Fruit fly (Drosophila melanogaster) whole organism, prepupa: Measurements from ENCODE around the gene CG32354.

Experiments
- Blimp-1 ChIP-seq: fragments of 200-800 bp; sonication (Bioruptor generic); optimal IDR thresholded peaks from 3 replicates; lab custom pipeline; 2017; ENCODE audit warnings: missing biosample characterization, missing genetic modification characterization, mild to moderate bottlenecking, moderate library complexity, missing genetic modification reagents
- CG10631 ChIP-seq: fragments of 200-800 bp; sonication (Bioruptor generic); optimal IDR thresholded peaks from 2 replicates; lab custom pipeline; 2016; ENCODE audit warnings: missing biosample characterization, missing genetic modification characterization
- CG10669 ChIP-seq: fragments of 200-800 bp; sonication (Bioruptor generic); optimal IDR thresholded peaks from 3 replicates; lab custom pipeline; 2018; ENCODE audit warnings: missing biosample characterization, mild to moderate bottlenecking, missing genetic modification characterization, moderate library complexity
- CG11294 ChIP-seq: fragments of 200-800 bp; sonication (Bioruptor generic); IDR thresholded peaks from 2 replicates; pipeline ENCODE4 v1.3.6; 2022; ENCODE audit warnings: missing biosample characterization, missing genetic modification characterization
- CG11762 ChIP-seq: fragments of 200-800 bp; sonication (Bioruptor generic); optimal IDR thresholded peaks from 3 replicates; lab custom pipeline; 2016; ENCODE audit warnings: missing biosample characterization, missing genetic modification characterization; ENCODE audit not compliant: insufficient read depth
- CG11902 ChIP-seq: fragments of 200-800 bp; sonication (Bioruptor generic); optimal IDR thresholded peaks from 3 replicates; lab custom pipeline; 2016; ENCODE audit warnings: missing biosample characterization, missing genetic modification characterization
- CG15336 ChIP-seq: fragments of 200-800 bp; sonication (Bioruptor generic); IDR thresholded peaks from 2 replicates; pipeline ENCODE4 v1.3.6; 2022; ENCODE audit warnings: missing biosample characterization, missing genetic modification characterization
- CG16779 ChIP-seq: fragments of 200-800 bp; sonication (Bioruptor generic); optimal IDR thresholded peaks from 3 replicates; lab custom pipeline; 2017; ENCODE audit warnings: missing biosample characterization, mild to moderate bottlenecking, missing genetic modification characterization
- CG3032 ChIP-seq: fragments of 200-800 bp; optimal IDR thresholded peaks from 2 replicates; lab custom pipeline; 2019; ENCODE audit warnings: missing biosample characterization, mild to moderate bottlenecking, missing genetic modification characterization, moderate library complexity
- CG31627 ChIP-seq: fragments of 200-800 bp; sonication (Bioruptor generic); optimal IDR thresholded peaks from 3 replicates; lab custom pipeline; 2016; ENCODE audit warnings: missing biosample characterization, missing genetic modification characterization
- CG32006 ChIP-seq: fragments of 200-800 bp; sonication (Bioruptor generic); optimal IDR thresholded peaks from 3 replicates; lab custom pipeline; 2017; ENCODE audit warnings: missing biosample characterization, mild to moderate bottlenecking, missing genetic modification characterization
- CG4318 ChIP-seq: fragments of 200-800 bp; sonication (Bioruptor generic); optimal IDR thresholded peaks from 3 replicates; lab custom pipeline; 2017; ENCODE audit warnings: missing biosample characterization, mild to moderate bottlenecking, missing genetic modification characterization
- CG6276 ChIP-seq: fragments of 200-800 bp; sonication (Bioruptor generic); optimal IDR thresholded peaks from 2 replicates; lab custom pipeline; 2017; ENCODE audit warnings: missing biosample characterization, mild to moderate bottlenecking, missing genetic modification characterization
- CG6792 ChIP-seq: fragments of 200-800 bp; sonication (Bioruptor generic); optimal IDR thresholded peaks from 3 replicates; lab custom pipeline; 2016; ENCODE audit warnings: missing biosample characterization, missing genetic modification characterization
- CG6808 ChIP-seq: fragments of 200-800 bp; sonication (Bioruptor generic); optimal IDR thresholded peaks from 3 replicates; lab custom pipeline; 2017; ENCODE audit warnings: missing biosample characterization, missing genetic modification characterization, mild to moderate bottlenecking, moderate library complexity, missing genetic modification reagents
- CG6854 ChIP-seq: fragments of 200-800 bp; sonication (Bioruptor generic); optimal IDR thresholded peaks from 2 replicates; lab custom pipeline; 2017; ENCODE audit warnings: missing biosample characterization, mild to moderate bottlenecking, missing genetic modification characterization
- CG8319 ChIP-seq: fragments of 200-800 bp; sonication (Bioruptor generic); optimal IDR thresholded peaks from 3 replicates; lab custom pipeline; 2016; ENCODE audit warnings: missing biosample characterization, missing genetic modification characterization
- CG9139 ChIP-seq: fragments of 200-800 bp; sonication (Bioruptor generic); optimal IDR thresholded peaks from 3 replicates; lab custom pipeline; 2017; ENCODE audit warnings: missing biosample characterization, mild to moderate bottlenecking, missing genetic modification characterization
- Eip75B ChIP-seq: fragments of 200-800 bp; sonication (Bioruptor generic); optimal IDR thresholded peaks from 3 replicates; lab custom pipeline; 2016; ENCODE audit warnings: missing biosample characterization, missing genetic modification characterization
- Eip78C ChIP-seq: fragments of 200-800 bp; sonication (Bioruptor generic); peaks from one replicate; lab custom pipeline; 2016; ENCODE audit warnings: missing biosample characterization, missing genetic modification characterization
- Eip93F ChIP-seq: fragments of 200-800 bp; sonication (Bioruptor generic); optimal IDR thresholded peaks from 2 replicates; lab custom pipeline; 2016; ENCODE audit warnings: missing biosample characterization, mild to moderate bottlenecking, missing genetic modification characterization
- Ets21C ChIP-seq: fragments of 200-800 bp; sonication (Bioruptor generic); optimal IDR thresholded peaks from 3 replicates; lab custom pipeline; 2016; ENCODE audit warnings: missing biosample characterization, missing genetic modification characterization
- Ets96B ChIP-seq: fragments of 200-800 bp; optimal IDR thresholded peaks from 2 replicates; lab custom pipeline; 2019; ENCODE audit warnings: missing biosample characterization, mild to moderate bottlenecking, missing genetic modification characterization, moderate library complexity
- Gug ChIP-seq: fragments of 200-800 bp; sonication (Bioruptor generic); IDR thresholded peaks from 2 replicates; pipeline ENCODE4 v1.3.6; 2022; ENCODE audit warnings: missing biosample characterization, missing genetic modification characterization
- Hr38 ChIP-seq: sonication (Bioruptor generic); optimal IDR thresholded peaks from 2 replicates; lab custom pipeline; 2016; ENCODE audit warnings: missing biosample characterization, missing genetic modification characterization
- Hr39 ChIP-seq: fragments of 200-800 bp; sonication (Bioruptor generic); optimal IDR thresholded peaks from 2 replicates; lab custom pipeline; 2016; ENCODE audit warnings: missing biosample characterization, missing genetic modification characterization
- Hr4 ChIP-seq: fragments of 200-800 bp; sonication (Bioruptor generic); optimal IDR thresholded peaks from 3 replicates; lab custom pipeline; 2016; ENCODE audit warnings: missing biosample characterization, missing genetic modification characterization
- Lpt ChIP-seq: fragments of 200-800 bp; sonication (Bioruptor generic); optimal IDR thresholded peaks from 3 replicates; lab custom pipeline; 2016; ENCODE audit warnings: missing biosample characterization, missing genetic modification characterization
- Met ChIP-seq: fragments of 200-800 bp; sonication (Bioruptor generic); optimal IDR thresholded peaks from 3 replicates; lab custom pipeline; 2016; ENCODE audit warnings: missing biosample characterization, missing genetic modification characterization
- OdsH ChIP-seq: fragments of 200-800 bp; sonication (Bioruptor generic); optimal IDR thresholded peaks from 3 replicates; lab custom pipeline; 2016; ENCODE audit warnings: missing biosample characterization, missing genetic modification characterization
- Smox ChIP-seq: fragments of 200-800 bp; sonication (Bioruptor generic); optimal IDR thresholded peaks from 3 replicates; lab custom pipeline; 2016; ENCODE audit warnings: missing biosample characterization, missing genetic modification characterization
- Sox102F ChIP-seq: fragments of 200-800 bp; sonication (Bioruptor generic); optimal IDR thresholded peaks from 2 replicates; lab custom pipeline; 2016; ENCODE audit warnings: missing biosample characterization, mild to moderate bottlenecking, missing genetic modification characterization
- Sox14 ChIP-seq: fragments of 200-800 bp; sonication (Bioruptor generic); optimal IDR thresholded peaks from 3 replicates; lab custom pipeline; 2016; ENCODE audit warnings: missing biosample characterization, missing genetic modification characterization
- Sox15 ChIP-seq: fragments of 200-800 bp; sonication (Bioruptor generic); optimal IDR thresholded peaks from 3 replicates; lab custom pipeline; 2016; ENCODE audit warnings: missing biosample characterization, missing genetic modification characterization
- achi ChIP-seq: fragments of 200-800 bp; sonication (Bioruptor generic); optimal IDR thresholded peaks from 3 replicates; lab custom pipeline; 2016; ENCODE audit warnings: missing biosample characterization, missing genetic modification characterization
- cyc ChIP-seq: fragments of 200-800 bp; sonication (Bioruptor generic); optimal IDR thresholded peaks from 3 replicates; lab custom pipeline; 2016; ENCODE audit warnings: missing biosample characterization, missing genetic modification characterization
- eg ChIP-seq: fragments of 200-800 bp; sonication (Bioruptor generic); IDR thresholded peaks from 3 replicates; pipeline ENCODE4 v1.3.6; 2022; ENCODE audit warnings: missing biosample characterization, missing genetic modification characterization
- esn ChIP-seq: fragments of 200-800 bp; sonication (Bioruptor generic); optimal IDR thresholded peaks from 2 replicates; lab custom pipeline; 2016; ENCODE audit warnings: missing biosample characterization, mild to moderate bottlenecking, missing genetic modification characterization, moderate library complexity
- fd59A ChIP-seq: fragments of 200-800 bp; sonication (Bioruptor generic); optimal IDR thresholded peaks from 2 replicates; lab custom pipeline; 2017; ENCODE audit warnings: missing biosample characterization, mild to moderate bottlenecking, missing genetic modification characterization, missing genetic modification reagents
- fd85E ChIP-seq: fragments of 200-800 bp; sonication (Bioruptor generic); optimal IDR thresholded peaks from 3 replicates; lab custom pipeline; 2016; ENCODE audit warnings: missing biosample characterization, missing genetic modification characterization
- pdm3 ChIP-seq: fragments of 200-800 bp; sonication (Bioruptor generic); optimal IDR thresholded peaks from 3 replicates; lab custom pipeline; 2016; ENCODE audit warnings: missing biosample characterization, missing genetic modification characterization
- salr ChIP-seq, 2 experiments: fragments of 200-800 bp; sonication (Bioruptor generic); optimal IDR thresholded peaks; 3 replicates each; lab custom pipeline; 2016 to 2018; ENCODE audit warnings: missing biosample characterization in 2 of 2, missing genetic modification characterization in 2 of 2, mild to moderate bottlenecking in 1 of 2
- spab ChIP-seq: fragments of 200-800 bp; sonication (Bioruptor generic); optimal IDR thresholded peaks from 2 replicates; lab custom pipeline; 2017; ENCODE audit warnings: missing biosample characterization, mild to moderate bottlenecking, missing genetic modification characterization, missing genetic modification reagents
- svp ChIP-seq: fragments of 200-800 bp; sonication (Bioruptor generic); peaks from one replicate; lab custom pipeline; 2016; ENCODE audit warnings: missing biosample characterization, missing genetic modification characterization
- topi ChIP-seq: fragments of 200-800 bp; sonication (Bioruptor generic); optimal IDR thresholded peaks from 3 replicates; lab custom pipeline; 2016; ENCODE audit warnings: missing biosample characterization, missing genetic modification characterization

CG32354 gene

DNA sequence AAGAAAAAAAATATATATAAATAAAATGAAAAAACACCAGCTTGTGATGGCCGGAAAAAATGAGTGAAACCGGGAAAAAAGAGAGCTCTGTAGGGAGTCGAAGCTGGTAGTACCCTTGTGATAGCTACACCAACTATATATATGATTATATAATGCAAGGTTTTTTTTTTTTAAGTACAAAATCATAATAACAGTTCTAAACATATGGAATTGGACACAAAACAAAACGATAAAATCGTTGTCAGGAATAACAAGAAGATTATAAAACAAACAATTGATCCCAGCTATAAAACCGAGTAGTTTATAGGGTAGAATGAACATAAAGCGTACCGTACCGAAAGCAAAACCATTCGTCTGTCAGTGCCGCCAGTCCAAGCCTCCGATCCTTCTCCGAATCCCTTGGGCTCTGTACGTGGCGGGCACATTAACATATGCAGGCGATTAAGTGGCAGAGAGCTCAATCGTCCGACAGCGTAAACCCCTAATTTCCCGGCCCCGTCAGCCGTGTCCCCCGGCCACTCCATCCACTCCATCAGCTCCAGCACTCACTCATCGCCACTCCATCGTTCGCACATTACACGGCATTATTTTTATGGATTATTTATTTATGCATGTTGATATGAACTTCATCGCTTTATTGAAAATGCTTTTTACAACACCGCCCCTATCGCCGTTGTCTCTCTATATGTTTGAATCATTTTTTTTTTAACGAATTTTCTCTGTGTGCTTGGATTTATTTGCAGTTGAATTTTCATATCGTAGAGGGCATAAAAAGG lies 39.4 kb upstream of the CG32354 start (continued):
- TF ChIP-seq Sox15 (GFP tag; lab: Kevin White, UChicago): no peak
- peak; percentile 15 for TF ChIP-seq CG3032 (tag; lab: Kevin White, UChicago)
- no peak for TF ChIP-seq CG6276 (GFP tag; lab: Kevin White, UChicago)
- TF ChIP-seq Eip78C (GFP tag; lab: Kevin White, UChicago): peak; percentile 93
- no peak for TF ChIP-seq Blimp-1 (GFP tag; lab: Kevin White, UChicago)
- no peak for TF ChIP-seq svp
- TF ChIP-seq Lpt (GFP tag; lab: Kevin White, UChicago): no peak
- no peak for TF ChIP-seq Hr38
- no peak for TF ChIP-seq Ets21C (GFP tag; lab: Kevin White, UChicago)
- TF ChIP-seq achi: no peak
- no peak for TF ChIP-seq CG9139 (GFP tag; lab: Kevin White, UChicago)
- no peak for TF ChIP-seq salr (GFP tag; optimal IDR thresholded peaks at IDR 0.05; lab: Kevin White, UChicago)
- TF ChIP-seq Smox (GFP tag; lab: Kevin White, UChicago): no peak
- TF ChIP-seq Eip93F (GFP tag; lab: Kevin White, UChicago): no peak
- TF ChIP-seq cyc (GFP tag; lab: Kevin White, UChicago): peak; percentile 19
- no peak for TF ChIP-seq eg

dm6 chr3L:8460050-8460878 lies 38.3 kb upstream of the CG32354 start:
- TF ChIP-seq esn (GFP tag; lab: Kevin White, UChicago): peak; percentile 57
- TF ChIP-seq Gug (GFP tag; lab: Robert Waterston, UW): peak; percentile 17; the same call in 1 of the 2 replicates
- TF ChIP-seq CG6792 (GFP tag; lab: Kevin White, UChicago): no peak
- TF ChIP-seq Sox14 (GFP tag; lab: Kevin White, UChicago): peak; percentile 41
- TF ChIP-seq cyc (GFP tag; lab: Kevin White, UChicago): peak; percentile 30
- no peak for TF ChIP-seq Blimp-1 (GFP tag; lab: Kevin White, UChicago)
- peak; percentile 47 for TF ChIP-seq CG31627 (GFP tag; lab: Kevin White, UChicago)
- TF ChIP-seq Lpt (GFP tag; lab: Kevin White, UChicago): peak; percentile 43
- TF ChIP-seq CG6276 (GFP tag; lab: Kevin White, UChicago): peak; percentile 17
- peak; percentile 11 for TF ChIP-seq CG11902
- TF ChIP-seq Eip93F (GFP tag; lab: Kevin White, UChicago): no peak
- TF ChIP-seq Eip78C (GFP tag; lab: Kevin White, UChicago): peak; percentile 88
- peak; percentile 61 for TF ChIP-seq CG10631 (GFP tag; lab: Kevin White, UChicago)
- TF ChIP-seq topi (GFP tag; lab: Kevin White, UChicago): peak; percentile 8
- TF ChIP-seq achi: peak; percentile 31
- TF ChIP-seq CG6808: peak; percentile 21
- peak; percentile 56 for TF ChIP-seq pdm3 (GFP tag; lab: Kevin White, UChicago)
- peak; percentile 36 for TF ChIP-seq CG4318 (GFP tag; lab: Kevin White, UChicago)
- TF ChIP-seq CG6854 (GFP tag; lab: Kevin White, UChicago): no peak
- TF ChIP-seq Hr39 (GFP tag; lab: Kevin White, UChicago): peak; percentile 44
- peak; percentile 31 for TF ChIP-seq fd59A (GFP tag; lab: Kevin White, UChicago)
- peak; percentile 36 for TF ChIP-seq Ets21C (GFP tag; lab: Kevin White, UChicago)
- TF ChIP-seq CG3032 (tag; lab: Kevin White, UChicago): peak; percentile 24
- no peak for TF ChIP-seq Sox102F
- peak; percentile 16 for TF ChIP-seq CG8319 (GFP tag; lab: Kevin White, UChicago)
- TF ChIP-seq Eip75B (GFP tag; lab: Kevin White, UChicago): no peak
- peak; percentile 39 for TF ChIP-seq Ets96B
- TF ChIP-seq OdsH (GFP tag; lab: Kevin White, UChicago): peak; percentile 35
- no peak for TF ChIP-seq Hr38
- peak; percentile 35 for TF ChIP-seq spab (GFP tag; lab: Kevin White, UChicago)
- TF ChIP-seq CG11762 (GFP tag; lab: Kevin White, UChicago): peak; percentile 28
- no peak for TF ChIP-seq CG11294
- TF ChIP-seq CG16779 (tag; lab: Kevin White, UChicago): no peak
- TF ChIP-seq Hr4: peak; percentile 55
- no peak for TF ChIP-seq fd85E (GFP tag; lab: Kevin White, UChicago)
- no peak for TF ChIP-seq CG15336 (GFP tag; lab: Robert Waterston, UW)
- peak; percentile 52 for TF ChIP-seq CG10669 (GFP tag; lab: Kevin White, UChicago)
- peak; percentile 19 for TF ChIP-seq Met
- peak; percentile 75 for TF ChIP-seq svp
- peak; percentile 69 for TF ChIP-seq CG32006 (GFP tag; lab: Kevin White, UChicago)
